Worm (Caenorhabditis elegans) whole organism, young adult: Measurements from ENCODE around the gene C48B4.9.

Experiments used
- F37B4.10 ChIP-seq: fragments of 200-800 bp; sonication (Bioruptor generic); IDR thresholded peaks from 2 replicates; pipeline ENCODE4 v1.3.6; 2022; ENCODE audit warnings: missing genetic modification characterization, missing compliant biosample characterization
- K12H6.12 ChIP-seq: fragments of 200-800 bp; sonication (Bioruptor generic); optimal IDR thresholded peaks from 2 replicates; lab custom pipeline; 2018; ENCODE audit warnings: mild to moderate bottlenecking, missing genetic modification characterization, missing compliant biosample characterization
- ZK185.1 ChIP-seq: sonication (generic microtip); optimal IDR thresholded peaks from 2 replicates; lab custom pipeline; 2016; ENCODE audit warnings: mild to moderate bottlenecking, missing genetic modification characterization, missing compliant biosample characterization; ENCODE audit not compliant: poor library complexity, severe bottlenecking
- cebp-1 ChIP-seq, 2 experiments: fragments of 200-800 bp in 1 of 2; sonication (Bioruptor generic) in 1 of 2; sonication (generic microtip) in 1 of 2; IDR thresholded peaks in 1 of 2; optimal IDR thresholded peaks in 1 of 2; 2 replicates each; pipeline versions ENCODE4 v1.3.6 to Lab custom; 2017 to 2022; ENCODE audit warnings: missing compliant biosample characterization in 2 of 2, missing genetic modification characterization in 2 of 2, mild to moderate bottlenecking in 1 of 2, missing genetic modification reagents in 1 of 2, moderate library complexity in 1 of 2
- let-526 ChIP-seq: fragments of 200-800 bp; sonication (Bioruptor generic); IDR thresholded peaks from 2 replicates; pipeline ENCODE4 v1.3.6; 2022; ENCODE audit warnings: missing genetic modification reagents, missing genetic modification characterization, missing compliant biosample characterization
- lin-54 ChIP-seq: fragments of 200-800 bp; sonication (Bioruptor generic); optimal IDR thresholded peaks from 2 replicates; lab custom pipeline; 2018; ENCODE audit warnings: mild to moderate bottlenecking, missing genetic modification characterization, missing compliant biosample characterization
- lsl-1 ChIP-seq: fragments of 200-800 bp; sonication (Bioruptor generic); optimal IDR thresholded peaks from 2 replicates; lab custom pipeline; 2018; ENCODE audit warnings: mild to moderate bottlenecking, missing genetic modification characterization, moderate library complexity, missing compliant biosample characterization
- mxl-1 ChIP-seq: sonication (generic microtip); optimal IDR thresholded peaks from 2 replicates; lab custom pipeline; 2016; ENCODE audit warnings: missing genetic modification characterization, missing compliant biosample characterization
- ztf-26 ChIP-seq: sonication (generic microtip); optimal IDR thresholded peaks from 2 replicates; lab custom pipeline; 2017; ENCODE audit warnings: missing genetic modification characterization, missing compliant biosample characterization

- no peak for TF ChIP-seq mxl-1 (tag; lab: Kevin White, UChicago)
- TF ChIP-seq K12H6.12 (tag; lab: Kevin White, UChicago): no peak
- TF ChIP-seq ztf-26 (tag; lab: Kevin White, UChicago): no peak
- no peak for TF ChIP-seq ZK185.1 (tag; lab: Kevin White, UChicago)
- no peak for TF ChIP-seq cebp-1 (GFP tag; IDR thresholded peaks at IDR 0.05; lab: Robert Waterston, UW)
- no peak for TF ChIP-seq cebp-1 (tag; optimal IDR thresholded peaks at IDR 0.05; lab: Kevin White, UChicago)
- no peak for TF ChIP-seq lsl-1 (GFP tag; lab: Kevin White, UChicago)
- no peak for TF ChIP-seq lin-54
- TF ChIP-seq F37B4.10 (GFP tag; lab: Robert Waterston, UW): no peak
- TF ChIP-seq let-526 (GFP tag; lab: Robert Waterston, UW): no peak
Measured at ce11 chrIII:9597044-9597443, 33.9 kb upstream of the C48B4.9 start, which contains the start of gene C48B4.12.
